Worm (Caenorhabditis elegans) whole organism, L1 larva: ENCODE data around the gene F58A3.3.

Experiments
- C04F5.9 ChIP-seq: sonication (generic microtip); optimal IDR thresholded peaks from 2 replicates; lab custom pipeline; 2016; ENCODE audit warnings: missing genetic modification characterization, missing compliant biosample characterization
- F16B12.6 ChIP-seq: fragments of 150-350 bp; optimal IDR thresholded peaks from 2 replicates; lab custom pipeline; 2014; ENCODE audit warnings: missing biosample characterization, missing genetic modification characterization
- aha-1 ChIP-seq: fragments of 150-350 bp; optimal IDR thresholded peaks from 2 replicates; lab custom pipeline; 2014; ENCODE audit warnings: missing biosample characterization, missing genetic modification characterization
- alr-1 ChIP-seq: fragments of 200-800 bp; sonication (Bioruptor generic); optimal IDR thresholded peaks from 2 replicates; lab custom pipeline; 2018; ENCODE audit warnings: borderline replicate concordance, mild to moderate bottlenecking, missing genetic modification characterization, missing compliant biosample characterization
- ama-1 ChIP-seq: fragments of 150-350 bp; optimal IDR thresholded peaks from 2 replicates; lab custom pipeline; 2014
- ceh-82 ChIP-seq, 3 experiments: fragments of 150-350 bp in 1 of 3; sonication (generic microtip) in 2 of 3; optimal IDR thresholded peaks; 2 replicates each; lab custom pipeline; 2014 to 2017; ENCODE audit warnings: missing biosample characterization in 3 of 3, missing genetic modification characterization in 3 of 3
- ceh-88 ChIP-seq: fragments of 200-800 bp; sonication (Bioruptor generic); IDR thresholded peaks from 2 replicates; pipeline ENCODE4 v1.3.6; 2022; ENCODE audit warnings: missing genetic modification characterization, missing compliant biosample characterization
- ceh-90 ChIP-seq: sonication (generic microtip); optimal IDR thresholded peaks from 2 replicates; lab custom pipeline; 2016; ENCODE audit warnings: missing genetic modification characterization, missing compliant biosample characterization
- dpl-1 ChIP-seq, 3 experiments: fragments of 150-350 bp in 2 of 3; sonication (generic microtip) in 1 of 3; optimal IDR thresholded peaks; 2 replicates each; lab custom pipeline; 2014 to 2017; ENCODE audit warnings: missing biosample characterization in 3 of 3, missing genetic modification characterization in 3 of 3, missing genetic modification reagents in 3 of 3
- dsc-1 ChIP-seq: sonication (generic microtip); optimal IDR thresholded peaks from 2 replicates; lab custom pipeline; 2016; ENCODE audit warnings: mild to moderate bottlenecking, missing genetic modification characterization, missing compliant biosample characterization
- egl-13 ChIP-seq: sonication (generic microtip); optimal IDR thresholded peaks from 2 replicates; lab custom pipeline; 2016; ENCODE audit warnings: missing genotype, missing genetic modification reagents, missing genetic modification characterization, missing compliant biosample characterization
- egl-27 ChIP-seq, 2 experiments: fragments of 150-350 bp in 1 of 2; sonication (generic microtip); optimal IDR thresholded peaks; 3 replicates each; lab custom pipeline; 2017 to 2018; ENCODE audit warnings: missing biosample characterization in 2 of 2, missing genetic modification characterization in 2 of 2, missing genetic modification reagents in 2 of 2
- elt-2 ChIP-seq: sonication (generic microtip); optimal IDR thresholded peaks from 2 replicates; lab custom pipeline; 2016; ENCODE audit warnings: missing genetic modification characterization, mild to moderate bottlenecking, inconsistent platforms, missing compliant biosample characterization, missing genetic modification reagents
- elt-3 ChIP-seq, 6 experiments: fragments of 150-350 bp in 1 of 6; sonication (generic microtip); optimal IDR thresholded peaks; 2 replicates each; lab custom pipeline; 2017 to 2018; ENCODE audit warnings: missing biosample characterization in 6 of 6, missing genetic modification characterization in 6 of 6, inconsistent platforms in 1 of 6
- fkh-10 ChIP-seq: sonication (generic microtip); optimal IDR thresholded peaks from 2 replicates; lab custom pipeline; 2017; ENCODE audit warnings: missing biosample characterization, missing genetic modification reagents, missing genetic modification characterization
- fkh-8 ChIP-seq: sonication (generic microtip); optimal IDR thresholded peaks from 2 replicates; lab custom pipeline; 2016; ENCODE audit warnings: mild to moderate bottlenecking, missing genetic modification characterization, missing compliant biosample characterization
- hlh-17 ChIP-seq: fragments of 200-800 bp; sonication (Bioruptor generic); optimal IDR thresholded peaks from 2 replicates; lab custom pipeline; 2018; ENCODE audit warnings: missing genetic modification characterization, mild to moderate bottlenecking, missing compliant biosample characterization, moderate library complexity, borderline replicate concordance
- hlh-4 ChIP-seq: sonication (generic microtip); optimal IDR thresholded peaks from 2 replicates; lab custom pipeline; 2016; ENCODE audit warnings: mild to moderate bottlenecking, missing genetic modification characterization, missing compliant biosample characterization
- isw-1 ChIP-seq: fragments of 200-800 bp; sonication (Bioruptor generic); IDR thresholded peaks from 2 replicates; pipeline ENCODE4 v1.3.6; 2022; ENCODE audit warnings: missing genetic modification characterization, missing compliant biosample characterization
- jun-1 ChIP-seq: fragments of 150-350 bp; optimal IDR thresholded peaks from 2 replicates; lab custom pipeline; 2014; ENCODE audit warnings: missing biosample characterization, missing genetic modification reagents, missing genetic modification characterization
- lin-13 ChIP-seq: fragments of 150-350 bp; optimal IDR thresholded peaks from 2 replicates; lab custom pipeline; 2014; ENCODE audit warnings: missing biosample characterization, missing genetic modification reagents, missing genetic modification characterization
- lin-15B ChIP-seq: fragments of 150-350 bp; sonication (generic microtip); optimal IDR thresholded peaks from 3 replicates; lab custom pipeline; 2014; ENCODE audit warnings: missing biosample characterization, missing genetic modification characterization
- mdl-1 ChIP-seq, 2 experiments: fragments of 150-350 bp; optimal IDR thresholded peaks; 2 replicates each; lab custom pipeline; 2014 to 2017; ENCODE audit warnings: missing biosample characterization in 2 of 2, missing genetic modification characterization in 2 of 2, inconsistent platforms in 1 of 2
- mef-2 ChIP-seq: fragments of 150-350 bp; optimal IDR thresholded peaks from 2 replicates; lab custom pipeline; 2014; ENCODE audit warnings: missing biosample characterization, missing genetic modification characterization
- mep-1 ChIP-seq: fragments of 150-350 bp; optimal IDR thresholded peaks from 2 replicates; lab custom pipeline; 2014; ENCODE audit warnings: missing biosample characterization, missing genetic modification characterization
- nhr-11 ChIP-seq: fragments of 150-350 bp; optimal IDR thresholded peaks from 2 replicates; lab custom pipeline; 2014; ENCODE audit warnings: missing biosample characterization, missing genetic modification characterization
- nhr-19 ChIP-seq: fragments of 200-800 bp; sonication (Bioruptor generic); conservative IDR thresholded peaks from 2 replicates; pipeline ENCODE4 v1.3.6; 2022; ENCODE audit warnings: missing genetic modification characterization, missing compliant biosample characterization
- nhr-28 ChIP-seq: fragments of 150-350 bp; optimal IDR thresholded peaks from 2 replicates; lab custom pipeline; 2014; ENCODE audit warnings: missing biosample characterization, missing genetic modification characterization
- nhr-71 ChIP-seq: sonication (generic microtip); optimal IDR thresholded peaks from 2 replicates; lab custom pipeline; 2016; ENCODE audit warnings: mild to moderate bottlenecking, missing genetic modification characterization, moderate library complexity, missing compliant biosample characterization
- nhr-85 ChIP-seq: sonication (generic microtip); peaks from one replicate; lab custom pipeline; 2016; ENCODE audit warnings: missing genetic modification characterization, inconsistent platforms, missing compliant biosample characterization
- nhr-90 ChIP-seq: sonication (generic microtip); optimal IDR thresholded peaks from 2 replicates; lab custom pipeline; 2016; ENCODE audit warnings: mild to moderate bottlenecking, missing genetic modification characterization, missing compliant biosample characterization; ENCODE audit not compliant: poor library complexity
- pag-3 ChIP-seq: sonication (generic microtip); optimal IDR thresholded peaks from 2 replicates; lab custom pipeline; 2017; ENCODE audit warnings: missing genetic modification characterization, mild to moderate bottlenecking, missing compliant biosample characterization, antibody characterized with exemption, borderline replicate concordance; ENCODE audit not compliant: insufficient read depth
- pax-3 ChIP-seq: fragments of 200-800 bp; sonication (Bioruptor generic); optimal IDR thresholded peaks from 2 replicates; lab custom pipeline; 2018; ENCODE audit warnings: mild to moderate bottlenecking, missing genetic modification characterization, moderate library complexity, missing compliant biosample characterization
- skn-1 ChIP-seq: fragments of 150-350 bp; optimal IDR thresholded peaks from 2 replicates; lab custom pipeline; 2014; ENCODE audit warnings: missing biosample characterization, missing genetic modification characterization
- snu-23 ChIP-seq: sonication (generic microtip); optimal IDR thresholded peaks from 2 replicates; lab custom pipeline; 2016; ENCODE audit warnings: missing genetic modification characterization, missing compliant biosample characterization
- sptf-1 ChIP-seq: fragments of 150-350 bp; optimal IDR thresholded peaks from 2 replicates; lab custom pipeline; 2014; ENCODE audit warnings: missing biosample characterization, missing genetic modification characterization
- sup-37 ChIP-seq: fragments of 200-800 bp; sonication (Bioruptor generic); optimal IDR thresholded peaks from 2 replicates; lab custom pipeline; 2018; ENCODE audit warnings: mild to moderate bottlenecking, missing genetic modification characterization, missing compliant biosample characterization
- tbx-2 ChIP-seq: sonication (generic microtip); optimal IDR thresholded peaks from 2 replicates; lab custom pipeline; 2016; ENCODE audit warnings: missing genetic modification characterization, missing compliant biosample characterization
- unc-62 ChIP-seq: fragments of 150-350 bp; optimal IDR thresholded peaks from 2 replicates; lab custom pipeline; 2014; ENCODE audit warnings: missing biosample characterization, missing genetic modification reagents, missing genetic modification characterization
- unc-86 ChIP-seq: sonication (generic microtip); optimal IDR thresholded peaks from 2 replicates; lab custom pipeline; 2016; ENCODE audit warnings: missing genetic modification characterization, missing compliant biosample characterization
- unc-98 ChIP-seq: fragments of 200-800 bp; sonication (Bioruptor generic); IDR thresholded peaks from 2 replicates; pipeline ENCODE4 v1.3.6; 2022; ENCODE audit warnings: missing genetic modification characterization, missing compliant biosample characterization
- zag-1 ChIP-seq: fragments of 150-350 bp; optimal IDR thresholded peaks from 2 replicates; lab custom pipeline; 2014; ENCODE audit warnings: missing biosample characterization, missing genetic modification characterization
- zip-4 ChIP-seq: fragments of 200-800 bp; sonication (Bioruptor generic); optimal IDR thresholded peaks from 2 replicates; lab custom pipeline; 2018; ENCODE audit warnings: mild to moderate bottlenecking, missing genetic modification characterization, moderate library complexity, missing compliant biosample characterization
- ztf-11 ChIP-seq, 2 experiments: sonication (generic microtip); optimal IDR thresholded peaks; 2 replicates each; lab custom pipeline; 2016 to 2017; ENCODE audit warnings: missing genetic modification characterization in 2 of 2, missing biosample characterization in 1 of 2, missing compliant biosample characterization in 1 of 2

The F58A3.3 gene

ce11 chrX:11033128-11033951, 20.9 kb downstream of the F58A3.3 start (continued):
- no peak for TF ChIP-seq tbx-2 (tag; lab: Kevin White, UChicago)
- TF ChIP-seq zag-1 (tag; lab: Kevin White, UChicago) = no peak
- TF ChIP-seq unc-98 (GFP tag; lab: Robert Waterston, UW) = no peak
- no peak for TF ChIP-seq F16B12.6
- no peak for TF ChIP-seq snu-23
- no peak for TF ChIP-seq hlh-17 (GFP tag; lab: Kevin White, UChicago)

ce11 chrX:11033952-11034287, 21.5 kb downstream of the F58A3.3 start:
- TF ChIP-seq unc-98 (GFP tag; lab: Robert Waterston, UW) (no peak), ceh-90 (tag; lab: Kevin White, UChicago) (no peak), F16B12.6 (no peak), dsc-1 (tag; lab: Kevin White, UChicago) (peak; percentile 63), nhr-90 (tag; lab: Kevin White, UChicago) (no peak), alr-1 (tag; lab: Kevin White, UChicago) (no peak), sptf-1 (tag; lab: Kevin White, UChicago) (no peak), egl-13 (tag; lab: Kevin White, UChicago) (no peak)
- TF ChIP-seq, all 84 proteins: peak for 1

ce11 chrX:11034430-11035117, 22.1 kb downstream of the F58A3.3 start:
- peak; percentile 27 for TF ChIP-seq fkh-8
- TF ChIP-seq ceh-82 (tag; optimal IDR thresholded peaks at IDR 0.05; lab: Kevin White, UChicago) = peak in 2 of 3 experiments; percentile 40 to 48
- no peak for TF ChIP-seq ceh-88 (GFP tag; lab: Robert Waterston, UW)
- TF ChIP-seq lin-13 (GFP tag; lab: Kevin White, UChicago) = no peak
- no peak for TF ChIP-seq lin-15B (tag; lab: Kevin White, UChicago)
- TF ChIP-seq elt-2 (tag; lab: Kevin White, UChicago) = peak; percentile 17
- no peak for TF ChIP-seq sup-37 (GFP tag; lab: Kevin White, UChicago)
- TF ChIP-seq hlh-4 (tag; lab: Kevin White, UChicago) = no peak
- TF ChIP-seq pax-3 (tag; lab: Kevin White, UChicago) = no peak
- TF ChIP-seq jun-1 (tag; lab: Kevin White, UChicago) = no peak
- no peak for TF ChIP-seq unc-62 (GFP tag; lab: Kevin White, UChicago)
- TF ChIP-seq unc-98 (GFP tag; lab: Robert Waterston, UW) = no peak
- no peak for TF ChIP-seq egl-27 (tag; optimal IDR thresholded peaks at IDR 0.05; lab: Kevin White, UChicago)
- TF ChIP-seq mep-1 = peak; percentile 12
- TF ChIP-seq nhr-90 (tag; lab: Kevin White, UChicago) = no peak
- no peak for TF ChIP-seq mdl-1 (tag; optimal IDR thresholded peaks at IDR 0.05; lab: Kevin White, UChicago)
- no peak for TF ChIP-seq aha-1 (tag; lab: Kevin White, UChicago)
- TF ChIP-seq unc-86 (tag; lab: Kevin White, UChicago) = peak; percentile 19
- no peak for TF ChIP-seq nhr-19 (GFP tag; lab: Robert Waterston, UW)
- no peak for TF ChIP-seq ztf-11 (tag; optimal IDR thresholded peaks at IDR 0.05; lab: Kevin White, UChicago)
- no peak for TF ChIP-seq dpl-1 (GFP tag; optimal IDR thresholded peaks at IDR 0.05; lab: Kevin White, UChicago)
- TF ChIP-seq elt-3 (tag; optimal IDR thresholded peaks at IDR 0.05; lab: Kevin White, UChicago) = no peak
- TF ChIP-seq C04F5.9 (tag; lab: Kevin White, UChicago) = no peak
- no peak for TF ChIP-seq skn-1 (tag; lab: Kevin White, UChicago)
- no peak for TF ChIP-seq pag-3
- TF ChIP-seq mef-2 = no peak
- no peak for TF ChIP-seq zip-4 (GFP tag; lab: Kevin White, UChicago)
- TF ChIP-seq isw-1 (GFP tag; lab: Robert Waterston, UW) = no peak
- TF ChIP-seq snu-23 = peak; percentile 44
- TF ChIP-seq fkh-10 = peak; percentile 72
- TF ChIP-seq nhr-71 (tag; lab: Kevin White, UChicago) = peak; percentile 35
- no peak for TF ChIP-seq nhr-28 (tag; lab: Kevin White, UChicago)
- no peak for TF ChIP-seq ama-1 (lab: Kevin White, UChicago)
- peak; percentile 40 for TF ChIP-seq tbx-2 (tag; lab: Kevin White, UChicago)
- TF ChIP-seq dsc-1 (tag; lab: Kevin White, UChicago) = peak; percentile 6
- TF ChIP-seq nhr-85 (tag; lab: Kevin White, UChicago) = no peak
- no peak for TF ChIP-seq egl-13 (tag; lab: Kevin White, UChicago)
- TF ChIP-seq nhr-11 (tag; lab: Kevin White, UChicago) = no peak
- TF ChIP-seq hlh-17 (GFP tag; lab: Kevin White, UChicago) = no peak
